Fruit fly (Drosophila melanogaster) whole organism, prepupa: ENCODE data around the gene CG44142.

Experiments used
- Blimp-1 ChIP-seq: fragments of 200-800 bp; sonication (Bioruptor generic); optimal IDR thresholded peaks from 3 replicates; lab custom pipeline; 2017; ENCODE audit warnings: missing biosample characterization, missing genetic modification characterization, mild to moderate bottlenecking, moderate library complexity, missing genetic modification reagents
- CG10631 ChIP-seq: fragments of 200-800 bp; sonication (Bioruptor generic); optimal IDR thresholded peaks from 2 replicates; lab custom pipeline; 2016; ENCODE audit warnings: missing biosample characterization, missing genetic modification characterization
- CG10669 ChIP-seq: fragments of 200-800 bp; sonication (Bioruptor generic); optimal IDR thresholded peaks from 3 replicates; lab custom pipeline; 2018; ENCODE audit warnings: missing biosample characterization, mild to moderate bottlenecking, missing genetic modification characterization, moderate library complexity
- CG11294 ChIP-seq: fragments of 200-800 bp; sonication (Bioruptor generic); IDR thresholded peaks from 2 replicates; pipeline ENCODE4 v1.3.6; 2022; ENCODE audit warnings: missing biosample characterization, missing genetic modification characterization
- CG11762 ChIP-seq: fragments of 200-800 bp; sonication (Bioruptor generic); optimal IDR thresholded peaks from 3 replicates; lab custom pipeline; 2016; ENCODE audit warnings: missing biosample characterization, missing genetic modification characterization; ENCODE audit not compliant: insufficient read depth
- CG11902 ChIP-seq: fragments of 200-800 bp; sonication (Bioruptor generic); optimal IDR thresholded peaks from 3 replicates; lab custom pipeline; 2016; ENCODE audit warnings: missing biosample characterization, missing genetic modification characterization
- CG15336 ChIP-seq: fragments of 200-800 bp; sonication (Bioruptor generic); IDR thresholded peaks from 2 replicates; pipeline ENCODE4 v1.3.6; 2022; ENCODE audit warnings: missing biosample characterization, missing genetic modification characterization
- CG16779 ChIP-seq: fragments of 200-800 bp; sonication (Bioruptor generic); optimal IDR thresholded peaks from 3 replicates; lab custom pipeline; 2017; ENCODE audit warnings: missing biosample characterization, mild to moderate bottlenecking, missing genetic modification characterization
- CG3032 ChIP-seq: fragments of 200-800 bp; optimal IDR thresholded peaks from 2 replicates; lab custom pipeline; 2019; ENCODE audit warnings: missing biosample characterization, mild to moderate bottlenecking, missing genetic modification characterization, moderate library complexity
- CG31627 ChIP-seq: fragments of 200-800 bp; sonication (Bioruptor generic); optimal IDR thresholded peaks from 3 replicates; lab custom pipeline; 2016; ENCODE audit warnings: missing biosample characterization, missing genetic modification characterization
- CG32006 ChIP-seq: fragments of 200-800 bp; sonication (Bioruptor generic); optimal IDR thresholded peaks from 3 replicates; lab custom pipeline; 2017; ENCODE audit warnings: missing biosample characterization, mild to moderate bottlenecking, missing genetic modification characterization
- CG34406 ChIP-seq: fragments of 200-800 bp; sonication (Bioruptor generic); optimal IDR thresholded peaks from 3 replicates; lab custom pipeline; 2016; ENCODE audit warnings: missing biosample characterization, missing genetic modification characterization
- CG3919 ChIP-seq: fragments of 200-800 bp; sonication (Bioruptor generic); optimal IDR thresholded peaks from 3 replicates; lab custom pipeline; 2016; ENCODE audit warnings: missing biosample characterization, missing genetic modification characterization
- CG4318 ChIP-seq: fragments of 200-800 bp; sonication (Bioruptor generic); optimal IDR thresholded peaks from 3 replicates; lab custom pipeline; 2017; ENCODE audit warnings: missing biosample characterization, mild to moderate bottlenecking, missing genetic modification characterization
- CG6163 ChIP-seq: fragments of 200-800 bp; sonication (Bioruptor generic); IDR thresholded peaks from 3 replicates; pipeline ENCODE4 v1.3.6; 2022; ENCODE audit warnings: missing biosample characterization, missing genetic modification characterization
- CG6276 ChIP-seq: fragments of 200-800 bp; sonication (Bioruptor generic); optimal IDR thresholded peaks from 2 replicates; lab custom pipeline; 2017; ENCODE audit warnings: missing biosample characterization, mild to moderate bottlenecking, missing genetic modification characterization
- CG6792 ChIP-seq: fragments of 200-800 bp; sonication (Bioruptor generic); optimal IDR thresholded peaks from 3 replicates; lab custom pipeline; 2016; ENCODE audit warnings: missing biosample characterization, missing genetic modification characterization
- CG6808 ChIP-seq: fragments of 200-800 bp; sonication (Bioruptor generic); optimal IDR thresholded peaks from 3 replicates; lab custom pipeline; 2017; ENCODE audit warnings: missing biosample characterization, missing genetic modification characterization, mild to moderate bottlenecking, moderate library complexity, missing genetic modification reagents
- CG6854 ChIP-seq: fragments of 200-800 bp; sonication (Bioruptor generic); optimal IDR thresholded peaks from 2 replicates; lab custom pipeline; 2017; ENCODE audit warnings: missing biosample characterization, mild to moderate bottlenecking, missing genetic modification characterization
- CG7368 ChIP-seq: fragments of 200-800 bp; sonication (Bioruptor generic); optimal IDR thresholded peaks from 3 replicates; lab custom pipeline; 2016; ENCODE audit warnings: missing biosample characterization, missing genetic modification characterization
- CG8119 ChIP-seq: fragments of 200-800 bp; sonication (Bioruptor generic); IDR thresholded peaks from 3 replicates; pipeline ENCODE4 v1.3.6; 2022; ENCODE audit warnings: missing biosample characterization, missing genetic modification characterization
- CG8319 ChIP-seq: fragments of 200-800 bp; sonication (Bioruptor generic); optimal IDR thresholded peaks from 3 replicates; lab custom pipeline; 2016; ENCODE audit warnings: missing biosample characterization, missing genetic modification characterization
- CG8632 ChIP-seq: fragments of 200-800 bp; sonication (Bioruptor generic); optimal IDR thresholded peaks from 3 replicates; lab custom pipeline; 2016; ENCODE audit warnings: missing biosample characterization, missing genetic modification characterization
- CG9139 ChIP-seq: fragments of 200-800 bp; sonication (Bioruptor generic); optimal IDR thresholded peaks from 3 replicates; lab custom pipeline; 2017; ENCODE audit warnings: missing biosample characterization, mild to moderate bottlenecking, missing genetic modification characterization
- Eip78C ChIP-seq: fragments of 200-800 bp; sonication (Bioruptor generic); peaks from one replicate; lab custom pipeline; 2016; ENCODE audit warnings: missing biosample characterization, missing genetic modification characterization
- Eip93F ChIP-seq: fragments of 200-800 bp; sonication (Bioruptor generic); optimal IDR thresholded peaks from 2 replicates; lab custom pipeline; 2016; ENCODE audit warnings: missing biosample characterization, mild to moderate bottlenecking, missing genetic modification characterization
- Ets21C ChIP-seq: fragments of 200-800 bp; sonication (Bioruptor generic); optimal IDR thresholded peaks from 3 replicates; lab custom pipeline; 2016; ENCODE audit warnings: missing biosample characterization, missing genetic modification characterization
- Ets96B ChIP-seq: fragments of 200-800 bp; optimal IDR thresholded peaks from 2 replicates; lab custom pipeline; 2019; ENCODE audit warnings: missing biosample characterization, mild to moderate bottlenecking, missing genetic modification characterization, moderate library complexity
- Hr38 ChIP-seq: sonication (Bioruptor generic); optimal IDR thresholded peaks from 2 replicates; lab custom pipeline; 2016; ENCODE audit warnings: missing biosample characterization, missing genetic modification characterization
- Hr39 ChIP-seq: fragments of 200-800 bp; sonication (Bioruptor generic); optimal IDR thresholded peaks from 2 replicates; lab custom pipeline; 2016; ENCODE audit warnings: missing biosample characterization, missing genetic modification characterization
- Hr4 ChIP-seq: fragments of 200-800 bp; sonication (Bioruptor generic); optimal IDR thresholded peaks from 3 replicates; lab custom pipeline; 2016; ENCODE audit warnings: missing biosample characterization, missing genetic modification characterization
- Lpt ChIP-seq: fragments of 200-800 bp; sonication (Bioruptor generic); optimal IDR thresholded peaks from 3 replicates; lab custom pipeline; 2016; ENCODE audit warnings: missing biosample characterization, missing genetic modification characterization
- Met ChIP-seq: fragments of 200-800 bp; sonication (Bioruptor generic); optimal IDR thresholded peaks from 3 replicates; lab custom pipeline; 2016; ENCODE audit warnings: missing biosample characterization, missing genetic modification characterization
- OdsH ChIP-seq: fragments of 200-800 bp; sonication (Bioruptor generic); optimal IDR thresholded peaks from 3 replicates; lab custom pipeline; 2016; ENCODE audit warnings: missing biosample characterization, missing genetic modification characterization
- Smox ChIP-seq: fragments of 200-800 bp; sonication (Bioruptor generic); optimal IDR thresholded peaks from 3 replicates; lab custom pipeline; 2016; ENCODE audit warnings: missing biosample characterization, missing genetic modification characterization
- Sox102F ChIP-seq: fragments of 200-800 bp; sonication (Bioruptor generic); optimal IDR thresholded peaks from 2 replicates; lab custom pipeline; 2016; ENCODE audit warnings: missing biosample characterization, mild to moderate bottlenecking, missing genetic modification characterization
- Sox14 ChIP-seq: fragments of 200-800 bp; sonication (Bioruptor generic); optimal IDR thresholded peaks from 3 replicates; lab custom pipeline; 2016; ENCODE audit warnings: missing biosample characterization, missing genetic modification characterization
- Sox15 ChIP-seq: fragments of 200-800 bp; sonication (Bioruptor generic); optimal IDR thresholded peaks from 3 replicates; lab custom pipeline; 2016; ENCODE audit warnings: missing biosample characterization, missing genetic modification characterization
- achi ChIP-seq: fragments of 200-800 bp; sonication (Bioruptor generic); optimal IDR thresholded peaks from 3 replicates; lab custom pipeline; 2016; ENCODE audit warnings: missing biosample characterization, missing genetic modification characterization
- acj6 ChIP-seq: fragments of 200-800 bp; sonication (Bioruptor generic); optimal IDR thresholded peaks from 3 replicates; lab custom pipeline; 2016; ENCODE audit warnings: missing biosample characterization, missing genetic modification characterization
- cyc ChIP-seq: fragments of 200-800 bp; sonication (Bioruptor generic); optimal IDR thresholded peaks from 3 replicates; lab custom pipeline; 2016; ENCODE audit warnings: missing biosample characterization, missing genetic modification characterization
- dac ChIP-seq: fragments of 200-800 bp; sonication (Bioruptor generic); optimal IDR thresholded peaks from 2 replicates; lab custom pipeline; 2017; ENCODE audit warnings: missing biosample characterization, mild to moderate bottlenecking, missing genetic modification characterization
- dsx ChIP-seq: fragments of 200-800 bp; optimal IDR thresholded peaks from 3 replicates; lab custom pipeline; 2019; ENCODE audit warnings: missing biosample characterization, mild to moderate bottlenecking, missing genetic modification characterization, moderate library complexity; ENCODE audit not compliant: poor library complexity, severe bottlenecking
- eg ChIP-seq: fragments of 200-800 bp; sonication (Bioruptor generic); IDR thresholded peaks from 3 replicates; pipeline ENCODE4 v1.3.6; 2022; ENCODE audit warnings: missing biosample characterization, missing genetic modification characterization
- esn ChIP-seq: fragments of 200-800 bp; sonication (Bioruptor generic); optimal IDR thresholded peaks from 2 replicates; lab custom pipeline; 2016; ENCODE audit warnings: missing biosample characterization, mild to moderate bottlenecking, missing genetic modification characterization, moderate library complexity
- fd59A ChIP-seq: fragments of 200-800 bp; sonication (Bioruptor generic); optimal IDR thresholded peaks from 2 replicates; lab custom pipeline; 2017; ENCODE audit warnings: missing biosample characterization, mild to moderate bottlenecking, missing genetic modification characterization, missing genetic modification reagents
- fd85E ChIP-seq: fragments of 200-800 bp; sonication (Bioruptor generic); optimal IDR thresholded peaks from 3 replicates; lab custom pipeline; 2016; ENCODE audit warnings: missing biosample characterization, missing genetic modification characterization
- net ChIP-seq: fragments of 200-800 bp; sonication (Bioruptor generic); optimal IDR thresholded peaks from 3 replicates; lab custom pipeline; 2016; ENCODE audit warnings: missing biosample characterization, missing genetic modification characterization
- pdm3 ChIP-seq: fragments of 200-800 bp; sonication (Bioruptor generic); optimal IDR thresholded peaks from 3 replicates; lab custom pipeline; 2016; ENCODE audit warnings: missing biosample characterization, missing genetic modification characterization
- spab ChIP-seq: fragments of 200-800 bp; sonication (Bioruptor generic); optimal IDR thresholded peaks from 2 replicates; lab custom pipeline; 2017; ENCODE audit warnings: missing biosample characterization, mild to moderate bottlenecking, missing genetic modification characterization, missing genetic modification reagents
- ss ChIP-seq, 2 experiments: fragments of 200-800 bp; sonication (Bioruptor generic); optimal IDR thresholded peaks; 2 replicates in 1 of 2; 3 replicates in 1 of 2; lab custom pipeline; 2017 to 2018; ENCODE audit warnings: mild to moderate bottlenecking in 2 of 2, missing biosample characterization in 2 of 2, missing genetic modification characterization in 2 of 2, moderate library complexity in 1 of 2
- topi ChIP-seq: fragments of 200-800 bp; sonication (Bioruptor generic); optimal IDR thresholded peaks from 3 replicates; lab custom pipeline; 2016; ENCODE audit warnings: missing biosample characterization, missing genetic modification characterization
- vri ChIP-seq: fragments of 200-800 bp; sonication (Bioruptor generic); optimal IDR thresholded peaks from 3 replicates; lab custom pipeline; 2016; ENCODE audit warnings: missing biosample characterization, mild to moderate bottlenecking, missing genetic modification characterization

The CG44142 gene

dm6 chr3R:13319873-13320272 lies 6.9 kb upstream of the CG44142 start:
- no peak for TF ChIP-seq ss (GFP tag; optimal IDR thresholded peaks at IDR 0.05; lab: Kevin White, UChicago)
- no peak for TF ChIP-seq Hr38 (GFP tag; lab: Kevin White, UChicago)
- TF ChIP-seq CG7368 (GFP tag; lab: Kevin White, UChicago): no peak
- peak; percentile 43 for TF ChIP-seq Sox102F
- peak; percentile 77 for TF ChIP-seq Eip78C (GFP tag; lab: Kevin White, UChicago)
- no peak for TF ChIP-seq topi (GFP tag; lab: Kevin White, UChicago)
- TF ChIP-seq Eip93F (GFP tag; lab: Kevin White, UChicago): no peak
- no peak for TF ChIP-seq CG11902 (GFP tag; lab: Kevin White, UChicago)
- no peak for TF ChIP-seq dsx (GFP tag; lab: Kevin White, UChicago)
- TF ChIP-seq CG16779: no peak
- TF ChIP-seq CG6854: no peak
- no peak for TF ChIP-seq CG3032 (tag; lab: Kevin White, UChicago)
- no peak for TF ChIP-seq CG11762
- no peak for TF ChIP-seq fd85E (GFP tag; lab: Kevin White, UChicago)
- TF ChIP-seq CG31627: no peak
- TF ChIP-seq spab: no peak
- TF ChIP-seq esn (GFP tag; lab: Kevin White, UChicago): no peak
- TF ChIP-seq CG10669: no peak
- TF ChIP-seq CG6163 (GFP tag; lab: Robert Waterston, UW): no peak
- TF ChIP-seq CG8319 (GFP tag; lab: Kevin White, UChicago): no peak
- no peak for TF ChIP-seq CG9139 (GFP tag; lab: Kevin White, UChicago)
- TF ChIP-seq net (GFP tag; lab: Kevin White, UChicago): peak; percentile 30
- no peak for TF ChIP-seq vri (GFP tag; lab: Kevin White, UChicago)
- TF ChIP-seq Sox14 (GFP tag; lab: Kevin White, UChicago): no peak
- no peak for TF ChIP-seq CG6808 (GFP tag; lab: Kevin White, UChicago)
- TF ChIP-seq Sox15 (GFP tag; lab: Kevin White, UChicago): no peak
- TF ChIP-seq CG11294 (GFP tag; lab: Robert Waterston, UW): no peak
- no peak for TF ChIP-seq OdsH (GFP tag; lab: Kevin White, UChicago)
- no peak for TF ChIP-seq CG6276
- TF ChIP-seq eg (GFP tag; lab: Robert Waterston, UW): no peak; the same call in 1 of the 3 replicates
- TF ChIP-seq dac: no peak
- peak; percentile 16 for TF ChIP-seq pdm3 (GFP tag; lab: Kevin White, UChicago)
- TF ChIP-seq CG3919 (GFP tag; lab: Kevin White, UChicago): peak; percentile 40
- no peak for TF ChIP-seq CG8632 (GFP tag; lab: Kevin White, UChicago)
- TF ChIP-seq CG32006: no peak
- TF ChIP-seq Ets21C (GFP tag; lab: Kevin White, UChicago): no peak
- peak; percentile 29 for TF ChIP-seq CG34406
- no peak for TF ChIP-seq Lpt (GFP tag; lab: Kevin White, UChicago)
- no peak for TF ChIP-seq fd59A (GFP tag; lab: Kevin White, UChicago)
- peak; percentile 13 for TF ChIP-seq Met (GFP tag; lab: Kevin White, UChicago)
- TF ChIP-seq CG15336 (GFP tag; lab: Robert Waterston, UW): no peak
- TF ChIP-seq Hr4: no peak
- TF ChIP-seq CG8119 (GFP tag; lab: Robert Waterston, UW): no peak
- TF ChIP-seq achi (GFP tag; lab: Kevin White, UChicago): peak; percentile 35
- no peak for TF ChIP-seq Blimp-1
- TF ChIP-seq Ets96B (tag; lab: Kevin White, UChicago): no peak
- TF ChIP-seq Hr39 (GFP tag; lab: Kevin White, UChicago): no peak
- TF ChIP-seq CG10631 (GFP tag; lab: Kevin White, UChicago): no peak
- no peak for TF ChIP-seq CG6792 (GFP tag; lab: Kevin White, UChicago)
- no peak for TF ChIP-seq cyc (GFP tag; lab: Kevin White, UChicago)
- no peak for TF ChIP-seq Smox (GFP tag; lab: Kevin White, UChicago)
- TF ChIP-seq acj6 (GFP tag; lab: Kevin White, UChicago): peak; percentile 2
- TF ChIP-seq CG4318 (GFP tag; lab: Kevin White, UChicago): no peak
